Fruit fly (Drosophila melanogaster) whole organism, adult: ENCODE results near the gene Acp95EF.
A peak's percentile ranks its signal among the peaks of the same experiment; 100 is the strongest.

Experiments
- CG11617 ChIP-seq: fragments of 200-800 bp; sonication (Bioruptor generic); optimal IDR thresholded peaks from 2 replicates; lab custom pipeline; 2017; ENCODE audit warnings: mild to moderate bottlenecking, missing biosample characterization, missing genetic modification reagents, missing genetic modification characterization
- CG12768 ChIP-seq: fragments of 200-800 bp; sonication (Bioruptor generic); optimal IDR thresholded peaks from 2 replicates; lab custom pipeline; 2017; ENCODE audit warnings: missing biosample characterization, missing genetic modification characterization, mild to moderate bottlenecking, moderate library complexity, missing genetic modification reagents
- CG33017 ChIP-seq: fragments of 200-800 bp; sonication (Bioruptor generic); optimal IDR thresholded peaks from 2 replicates; lab custom pipeline; 2018; ENCODE audit warnings: missing biosample characterization, mild to moderate bottlenecking, missing genetic modification characterization, moderate library complexity
- CG7101 ChIP-seq: fragments of 200-800 bp; sonication (Bioruptor generic); optimal IDR thresholded peaks from 2 replicates; lab custom pipeline; 2018; ENCODE audit warnings: missing biosample characterization, mild to moderate bottlenecking, missing genetic modification characterization, moderate library complexity
- Crg-1 ChIP-seq: fragments of 200-800 bp; sonication (Bioruptor generic); optimal IDR thresholded peaks from 2 replicates; lab custom pipeline; 2016; ENCODE audit warnings: missing biosample characterization, missing genetic modification characterization
- bab1 ChIP-seq: fragments of 200-800 bp; sonication (Bioruptor generic); optimal IDR thresholded peaks from 3 replicates; lab custom pipeline; 2019; ENCODE audit warnings: missing biosample characterization, mild to moderate bottlenecking, missing genetic modification characterization, moderate library complexity
- cnc ChIP-seq, 2 experiments: fragments of >200 bp; optimal IDR thresholded peaks; 2 replicates each; lab custom pipeline; 2017
- kay ChIP-seq: fragments of 200-800 bp; sonication (Bioruptor generic); peaks from one replicate; lab custom pipeline; 2016; ENCODE audit warnings: missing biosample characterization, missing genetic modification characterization, borderline replicate concordance
- ovo ChIP-seq: fragments of 200-800 bp; sonication (Bioruptor generic); optimal IDR thresholded peaks from 2 replicates; lab custom pipeline; 2016; ENCODE audit warnings: missing biosample characterization, missing genetic modification characterization
- tj ChIP-seq: fragments of 200-800 bp; sonication (Bioruptor generic); optimal IDR thresholded peaks from 3 replicates; lab custom pipeline; 2017; ENCODE audit warnings: missing biosample characterization, mild to moderate bottlenecking, missing genetic modification characterization, moderate library complexity
- toe ChIP-seq: fragments of 200-800 bp; sonication (Bioruptor generic); optimal IDR thresholded peaks from 2 replicates; lab custom pipeline; 2016; ENCODE audit warnings: missing biosample characterization, missing genetic modification characterization

DNA sequence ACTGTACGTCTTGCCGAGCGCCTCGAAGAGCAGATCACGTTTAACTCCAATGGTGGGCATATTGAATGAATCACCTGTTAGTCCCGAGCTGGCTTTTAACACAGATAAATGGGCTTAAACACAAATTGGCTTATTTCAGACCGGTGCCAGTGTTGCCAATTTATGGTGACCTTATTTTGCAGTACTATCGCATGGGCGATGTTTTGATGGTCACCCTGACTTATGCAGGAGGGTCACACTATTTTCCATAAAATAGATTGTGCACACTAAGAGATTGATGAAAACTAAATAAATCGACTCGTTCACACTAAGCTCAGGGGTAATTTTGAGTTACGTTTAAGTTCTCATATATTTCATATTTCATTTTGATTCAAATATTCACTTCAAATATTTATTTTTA lies 23.7 kb downstream of the Acp95EF start, which contains the start of gene beta-PheRS:
- TF ChIP-seq Crg-1 (GFP tag; lab: Kevin White, UChicago) (peak; percentile 50), ovo (GFP tag; lab: Kevin White, UChicago) (peak; percentile 33), CG11617 (GFP tag; lab: Kevin White, UChicago) (peak; percentile 40), kay (GFP tag; lab: Kevin White, UChicago) (no peak), CG7101 (tag; lab: Kevin White, UChicago) (peak; percentile 61), tj (GFP tag; lab: Kevin White, UChicago) (peak; percentile 35), bab1 (GFP tag; lab: Kevin White, UChicago) (peak; percentile 73), CG33017 (tag; lab: Kevin White, UChicago) (no peak), cnc (optimal IDR thresholded peaks at IDR 0.05; lab: Kevin White, UChicago) (no peak), CG12768 (GFP tag; lab: Kevin White, UChicago) (peak; percentile 27), toe (no peak)
